Worm (Caenorhabditis elegans): ENCODE data around the gene F11E6.11.
A peak's percentile ranks its signal among the peaks of the same experiment; 100 is the strongest.

F11E6.11 gene

DNA sequence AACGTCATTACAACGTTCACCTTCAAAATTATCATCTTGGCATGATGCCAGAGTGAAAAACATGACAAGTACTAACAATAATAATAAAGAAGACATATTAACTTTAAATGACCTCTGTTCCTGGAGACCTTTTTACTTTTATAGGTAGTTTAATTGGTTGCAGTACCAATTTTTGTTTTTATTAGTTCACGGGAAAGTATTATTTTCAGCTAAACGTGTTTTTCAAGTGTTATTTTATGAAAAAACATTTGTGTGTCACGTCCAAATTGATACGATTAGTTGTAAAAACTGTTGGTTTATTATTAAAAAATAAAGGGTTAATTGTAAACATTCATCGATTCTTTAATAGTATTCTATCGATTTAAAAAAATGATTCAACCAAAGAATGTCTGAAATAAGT is 33.1 kb downstream of the F11E6.11 start, which contains the start of gene grl-24:
Gene grl-24 (minus strand): TSS at position 101 of the 400 bp plus-strand sequence.
- TF ChIP-seq ZK546.5 (tag; optimal IDR thresholded peaks at IDR 0.05): no peak
- TF ChIP-seq aha-1 (tag): peak; percentile 82
- TF ChIP-seq pqm-1 (tag; optimal IDR thresholded peaks at IDR 0.05): no peak
- no peak for TF ChIP-seq ceh-32 (tag; optimal IDR thresholded peaks at IDR 0.05; ENCODE audit: poor library complexity)
- TF ChIP-seq arid-1 (GFP tag; conservative IDR thresholded peaks at IDR 0.05): no peak

DNA sequence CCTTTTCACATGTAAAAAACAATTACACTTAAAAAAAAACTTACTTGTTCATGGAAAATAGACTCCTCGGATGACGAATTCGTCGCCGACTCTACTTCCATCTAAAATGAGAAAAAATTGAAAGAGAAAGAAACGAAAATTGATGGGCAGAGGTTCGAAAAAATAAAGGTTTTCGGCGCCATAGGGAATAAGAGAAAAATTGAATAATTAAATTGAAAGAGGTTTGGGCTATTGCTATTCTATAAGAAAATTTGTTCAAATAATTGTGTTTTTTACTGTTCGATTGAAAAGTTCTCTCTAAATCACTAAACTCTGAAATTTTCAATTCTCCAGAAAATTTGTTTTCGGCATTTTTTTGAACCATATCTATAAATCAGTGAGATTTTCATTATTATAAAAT is 40.6 kb downstream of the F11E6.11 start, which contains the start of gene rabr-2:
Gene rabr-2 (minus strand): TSS at position 101 of the 400 bp plus-strand sequence.
- no peak for TF ChIP-seq spr-1 (tag; optimal IDR thresholded peaks at IDR 0.05)
- TF ChIP-seq ceh-44 (GFP tag; IDR thresholded peaks at IDR 0.05): no peak
- no peak for TF ChIP-seq hlh-30 (tag; optimal IDR thresholded peaks at IDR 0.05; ENCODE audit: insufficient read depth)
- no peak for TF ChIP-seq hmg-1.1 (GFP tag; IDR thresholded peaks at IDR 0.05)
- TF ChIP-seq lin-13 (GFP tag; optimal IDR thresholded peaks at IDR 0.05): no peak
- no peak for TF ChIP-seq ces-1 (GFP tag; optimal IDR thresholded peaks at IDR 0.05)
- TF ChIP-seq D1046.2 (GFP tag; IDR thresholded peaks at IDR 0.05): no peak
- no peak for TF ChIP-seq snpc-4 (tag; optimal IDR thresholded peaks at IDR 0.05)
- no peak for TF ChIP-seq lir-3 (tag; optimal IDR thresholded peaks at IDR 0.05)
- no peak for TF ChIP-seq dmd-8 (GFP tag; IDR thresholded peaks at IDR 0.05)
- TF ChIP-seq duxl-1 (tag; optimal IDR thresholded peaks at IDR 0.05; ENCODE audit: poor library complexity): no peak
- TF ChIP-seq zip-2 (tag; optimal IDR thresholded peaks at IDR 0.05): no peak

DNA sequence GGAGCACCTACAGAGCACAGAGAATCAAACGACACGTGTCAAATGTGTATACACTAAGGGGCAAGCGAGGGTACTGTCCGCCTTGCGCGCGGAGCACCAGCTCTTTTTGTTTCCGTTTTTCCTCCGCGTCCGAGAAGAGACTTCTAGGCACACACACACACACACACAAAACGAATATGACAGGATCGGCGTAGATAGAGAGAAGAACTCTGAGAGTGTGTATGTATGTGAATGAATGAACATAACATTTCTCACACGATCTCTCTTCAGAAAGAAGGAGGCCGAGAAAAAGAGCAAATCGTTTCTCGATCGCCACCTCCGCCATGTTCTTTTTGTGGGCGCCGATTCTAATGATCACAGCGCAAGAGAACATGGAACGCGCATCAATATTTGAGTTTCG is 48.1 kb downstream of the F11E6.11 start, which contains the start of gene nas-6:
Gene nas-6 (minus strand): TSS at position 101 of the 400 bp plus-strand sequence.
- TF ChIP-seq aha-1 (tag) (no peak), nhr-48 (tag; optimal IDR thresholded peaks at IDR 0.05) (no peak), cey-2 (tag; optimal IDR thresholded peaks at IDR 0.05; ENCODE audit: borderline replicate concordance, insufficient read depth) (no peak), zfp-2 (tag; optimal IDR thresholded peaks at IDR 0.05) (no peak), madf-9 (GFP tag; conservative IDR thresholded peaks at IDR 0.05) (no peak), hlh-30 (tag; optimal IDR thresholded peaks at IDR 0.05; ENCODE audit: insufficient read depth) (no peak)

DNA sequence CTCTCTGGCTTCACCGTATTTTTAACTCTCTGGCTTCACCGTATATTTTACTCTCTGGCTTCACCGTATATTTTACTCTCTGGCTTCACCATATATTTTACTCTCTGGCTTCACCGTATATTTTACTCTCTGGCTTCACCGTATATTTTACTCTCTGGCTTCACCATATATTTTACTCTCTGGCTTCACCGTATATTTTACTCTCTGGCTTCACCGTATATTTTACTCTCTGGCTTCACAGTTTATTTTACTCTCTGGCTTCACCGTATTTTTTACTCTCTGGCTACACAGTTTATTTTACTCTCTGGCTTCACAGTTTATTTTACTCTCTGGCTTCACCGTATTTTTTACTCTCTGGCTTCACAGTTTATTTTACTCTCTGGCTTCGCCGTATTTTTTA is 50.1 kb downstream of the F11E6.11 start:
- peak; percentile 41; the same call in 1 of the 2 replicates for TF ChIP-seq set-16 (GFP tag; IDR thresholded peaks at IDR 0.05)

Measured in whole organism, L4 larva.